Worm (Caenorhabditis elegans) whole organism, L4 larva: ENCODE data around the gene slc-5A12.

Source experiments
- D1046.2 ChIP-seq: fragments of 200-800 bp; sonication (Bioruptor generic); IDR thresholded peaks from 2 replicates; pipeline ENCODE4 v1.3.6; 2022; ENCODE audit warnings: missing genetic modification characterization, missing compliant biosample characterization
- F10B5.3 ChIP-seq: sonication (generic microtip); optimal IDR thresholded peaks from 2 replicates; lab custom pipeline; 2016; ENCODE audit warnings: mild to moderate bottlenecking, missing genetic modification characterization, missing compliant biosample characterization
- F26F4.8 ChIP-seq: fragments of 200-800 bp; sonication (Bioruptor generic); conservative IDR thresholded peaks from 2 replicates; pipeline ENCODE4 v1.3.6; 2022; ENCODE audit warnings: missing genetic modification characterization, missing compliant biosample characterization
- F49E8.2 ChIP-seq: sonication (generic microtip); optimal IDR thresholded peaks from 2 replicates; lab custom pipeline; 2016; ENCODE audit warnings: missing compliant biosample characterization, mild to moderate bottlenecking, missing genetic modification characterization, borderline replicate concordance
- T20F7.1 ChIP-seq: fragments of 200-800 bp; sonication (Bioruptor generic); optimal IDR thresholded peaks from 2 replicates; lab custom pipeline; 2018; ENCODE audit warnings: mild to moderate bottlenecking, missing genetic modification characterization, missing compliant biosample characterization
- Y105C5A.15 ChIP-seq: fragments of 200-800 bp; sonication (Bioruptor generic); IDR thresholded peaks from 2 replicates; pipeline ENCODE4 v1.3.6; 2022; ENCODE audit warnings: missing genetic modification characterization, missing compliant biosample characterization
- Y5F2A.4 ChIP-seq: fragments of 200-800 bp; sonication (Bioruptor generic); optimal IDR thresholded peaks from 2 replicates; lab custom pipeline; 2018; ENCODE audit warnings: mild to moderate bottlenecking, missing genetic modification characterization, missing compliant biosample characterization
- ZK337.2 ChIP-seq: fragments of 200-800 bp; sonication (Bioruptor generic); IDR thresholded peaks from 2 replicates; pipeline ENCODE4 v1.3.6; 2022; ENCODE audit warnings: missing genetic modification reagents, missing genetic modification characterization, missing compliant biosample characterization
- ZK546.5 ChIP-seq, 2 experiments: sonication (generic microtip); optimal IDR thresholded peaks; 2 replicates each; lab custom pipeline; 2017; ENCODE audit warnings: missing biosample characterization in 2 of 2, missing genetic modification characterization in 2 of 2
- ama-1 ChIP-seq: fragments of 150-350 bp; optimal IDR thresholded peaks from 2 replicates; lab custom pipeline; 2014; ENCODE audit warnings: inconsistent platforms, mixed read lengths
- attf-4 ChIP-seq: sonication (generic microtip); optimal IDR thresholded peaks from 3 replicates; lab custom pipeline; 2017; ENCODE audit warnings: missing biosample characterization, missing genetic modification characterization
- ceh-20 ChIP-seq: fragments of 200-800 bp; sonication (Bioruptor generic); IDR thresholded peaks from 2 replicates; pipeline ENCODE4 v1.3.6; 2022; ENCODE audit warnings: missing genetic modification reagents, missing genetic modification characterization, missing compliant biosample characterization
- ceh-82 ChIP-seq: sonication (generic microtip); optimal IDR thresholded peaks from 2 replicates; lab custom pipeline; 2017; ENCODE audit warnings: missing biosample characterization, missing genetic modification characterization
- ces-1 ChIP-seq: fragments of 150-350 bp; sonication (generic microtip); optimal IDR thresholded peaks from 4 replicates; lab custom pipeline; 2014; ENCODE audit warnings: missing biosample characterization, missing genetic modification reagents, missing genetic modification characterization
- ctbp-1 ChIP-seq: fragments of 200-800 bp; sonication (Bioruptor generic); IDR thresholded peaks from 2 replicates; pipeline ENCODE4 v1.3.6; 2022; ENCODE audit warnings: missing genetic modification reagents, missing genetic modification characterization, missing compliant biosample characterization
- daf-19 ChIP-seq: fragments of 200-800 bp; sonication (Bioruptor generic); conservative IDR thresholded peaks from 2 replicates; pipeline ENCODE4 v1.3.6; 2022; ENCODE audit warnings: missing genetic modification characterization, missing compliant biosample characterization
- dmd-6 ChIP-seq: fragments of 200-800 bp; sonication (Bioruptor generic); IDR thresholded peaks from 2 replicates; pipeline ENCODE4 v1.3.6; 2022; ENCODE audit warnings: missing genetic modification reagents, missing genetic modification characterization, missing compliant biosample characterization
- dmd-8 ChIP-seq: fragments of 200-800 bp; sonication (Bioruptor generic); IDR thresholded peaks from 2 replicates; pipeline ENCODE4 v1.3.6; 2022; ENCODE audit warnings: missing genetic modification characterization, missing compliant biosample characterization
- duxl-1 ChIP-seq: sonication (generic microtip); optimal IDR thresholded peaks from 2 replicates; lab custom pipeline; 2016; ENCODE audit warnings: mild to moderate bottlenecking, missing genetic modification characterization, moderate library complexity, missing compliant biosample characterization; ENCODE audit not compliant: poor library complexity
- egl-27 ChIP-seq: sonication (generic microtip); optimal IDR thresholded peaks from 3 replicates; lab custom pipeline; 2017; ENCODE audit warnings: missing biosample characterization, missing genetic modification reagents, missing genetic modification characterization
- gei-8 ChIP-seq: fragments of 200-800 bp; sonication (Bioruptor generic); optimal IDR thresholded peaks from 2 replicates; lab custom pipeline; 2018; ENCODE audit warnings: mild to moderate bottlenecking, missing genetic modification characterization, missing compliant biosample characterization
- hif-1 ChIP-seq, 2 experiments: sonication (generic microtip); optimal IDR thresholded peaks; 2 replicates each; lab custom pipeline; 2016 to 2017; ENCODE audit warnings: missing compliant biosample characterization in 2 of 2, missing genetic modification characterization in 2 of 2, missing genetic modification reagents in 2 of 2, missing genotype in 2 of 2, mild to moderate bottlenecking in 1 of 2
- hlh-30 ChIP-seq: sonication (generic microtip); optimal IDR thresholded peaks from 2 replicates; lab custom pipeline; 2017; ENCODE audit warnings: antibody characterized with exemption, mild to moderate bottlenecking, missing genetic modification characterization, missing compliant biosample characterization; ENCODE audit not compliant: insufficient read depth
- lim-7 ChIP-seq: fragments of 200-800 bp; sonication (Bioruptor generic); IDR thresholded peaks from 2 replicates; pipeline ENCODE4 v1.3.6; 2022; ENCODE audit warnings: missing genetic modification characterization, missing compliant biosample characterization
- lin-1 ChIP-seq: fragments of 200-800 bp; sonication (Bioruptor generic); IDR thresholded peaks from 2 replicates; pipeline ENCODE4 v1.3.6; 2022; ENCODE audit warnings: missing genetic modification reagents, missing genetic modification characterization, missing compliant biosample characterization
- lin-29 ChIP-seq: fragments of 200-800 bp; sonication (Bioruptor generic); IDR thresholded peaks from 2 replicates; pipeline ENCODE4 v1.3.6; 2022; ENCODE audit warnings: missing genetic modification reagents, missing genetic modification characterization, missing compliant biosample characterization
- lin-38 ChIP-seq: fragments of 200-800 bp; sonication (Bioruptor generic); IDR thresholded peaks from 2 replicates; pipeline ENCODE4 v1.3.6; 2022; ENCODE audit warnings: missing genetic modification reagents, missing genetic modification characterization, missing compliant biosample characterization
- lir-3 ChIP-seq: sonication (generic microtip); optimal IDR thresholded peaks from 2 replicates; lab custom pipeline; 2016; ENCODE audit warnings: mild to moderate bottlenecking, missing genetic modification characterization, missing compliant biosample characterization
- lsy-2 ChIP-seq, 2 experiments: fragments of 150-350 bp in 1 of 2; sonication (generic microtip) in 1 of 2; optimal IDR thresholded peaks; 2 replicates each; lab custom pipeline; 2014 to 2017; ENCODE audit warnings: missing biosample characterization in 2 of 2, missing genetic modification characterization in 2 of 2
- madf-5 ChIP-seq, 2 experiments: fragments of 200-800 bp; sonication (Bioruptor generic); IDR thresholded peaks; 2 replicates each; pipeline ENCODE4 v1.3.6; 2022; ENCODE audit warnings: missing compliant biosample characterization in 2 of 2, missing genetic modification characterization in 2 of 2
- mdt-29 ChIP-seq: fragments of 200-800 bp; sonication (Bioruptor generic); IDR thresholded peaks from 2 replicates; pipeline ENCODE4 v1.3.6; 2022; ENCODE audit warnings: missing genetic modification reagents, missing genetic modification characterization, missing compliant biosample characterization
- mep-1 ChIP-seq: fragments of 150-350 bp; sonication (generic microtip); optimal IDR thresholded peaks from 3 replicates; lab custom pipeline; 2014; ENCODE audit warnings: missing biosample characterization, missing genetic modification characterization
- mxl-2 ChIP-seq: fragments of 200-800 bp; sonication (Bioruptor generic); conservative IDR thresholded peaks from 2 replicates; pipeline ENCODE4 v1.3.6; 2022; ENCODE audit warnings: missing genetic modification reagents, missing genetic modification characterization, missing compliant biosample characterization
- mxl-3 ChIP-seq: fragments of 200-800 bp; sonication (Bioruptor generic); optimal IDR thresholded peaks from 2 replicates; lab custom pipeline; 2018; ENCODE audit warnings: mild to moderate bottlenecking, missing genetic modification characterization, missing compliant biosample characterization
- nhr-11 ChIP-seq: fragments of 150-350 bp; optimal IDR thresholded peaks from 2 replicates; lab custom pipeline; 2014; ENCODE audit warnings: missing biosample characterization, missing genetic modification characterization
- nhr-25 ChIP-seq: sonication (generic microtip); optimal IDR thresholded peaks from 2 replicates; lab custom pipeline; 2017; ENCODE audit warnings: missing genetic modification characterization, mild to moderate bottlenecking, missing compliant biosample characterization, antibody characterized with exemption, moderate library complexity, borderline replicate concordance; ENCODE audit not compliant: insufficient read depth
- nhr-6 ChIP-seq: fragments of 150-350 bp; optimal IDR thresholded peaks from 2 replicates; lab custom pipeline; 2014; ENCODE audit warnings: missing biosample characterization, missing genetic modification characterization
- nhr-77 ChIP-seq: fragments of 150-350 bp; optimal IDR thresholded peaks from 2 replicates; lab custom pipeline; 2014; ENCODE audit warnings: missing biosample characterization, missing genetic modification characterization
- rbr-2 ChIP-seq: sonication (generic microtip); optimal IDR thresholded peaks from 2 replicates; lab custom pipeline; 2016; ENCODE audit warnings: missing genotype, missing genetic modification characterization, missing compliant biosample characterization
- skn-1 ChIP-seq: fragments of 150-350 bp; optimal IDR thresholded peaks from 2 replicates; lab custom pipeline; 2014; ENCODE audit warnings: missing biosample characterization, missing genetic modification characterization
- spr-1 ChIP-seq: sonication (generic microtip); optimal IDR thresholded peaks from 2 replicates; lab custom pipeline; 2016; ENCODE audit warnings: mild to moderate bottlenecking, missing genetic modification characterization, missing compliant biosample characterization
- tra-1 ChIP-seq: fragments of 200-800 bp; sonication (Bioruptor generic); IDR thresholded peaks from 2 replicates; pipeline ENCODE4 v1.3.6; 2022; ENCODE audit warnings: missing genetic modification reagents, missing genetic modification characterization, missing compliant biosample characterization
- unc-130 ChIP-seq: sonication (generic microtip); optimal IDR thresholded peaks from 2 replicates; lab custom pipeline; 2016; ENCODE audit warnings: missing genetic modification reagents, missing genetic modification characterization, missing compliant biosample characterization
- unc-39 ChIP-seq: sonication (generic microtip); optimal IDR thresholded peaks from 2 replicates; lab custom pipeline; 2017; ENCODE audit warnings: missing biosample characterization, missing genetic modification characterization
- unc-62 ChIP-seq, 3 experiments: fragments of 150-350 bp in 1 of 3; sonication (generic microtip); optimal IDR thresholded peaks in 2 of 3; peaks in 1 of 3; 1 replicate in 1 of 3; 2 replicates in 2 of 3; lab custom pipeline; 2014 to 2017; ENCODE audit warnings: missing biosample characterization in 3 of 3, missing genetic modification characterization in 3 of 3, missing genetic modification reagents in 3 of 3, missing genotype in 1 of 3
- vab-7 ChIP-seq: fragments of 200-800 bp; sonication (Bioruptor generic); IDR thresholded peaks from 2 replicates; pipeline ENCODE4 v1.3.6; 2022; ENCODE audit warnings: missing genetic modification reagents, missing genetic modification characterization, missing compliant biosample characterization
- zag-1 ChIP-seq: fragments of 150-350 bp; optimal IDR thresholded peaks from 2 replicates; lab custom pipeline; 2014; ENCODE audit warnings: missing biosample characterization, missing genetic modification characterization
- zfp-2 ChIP-seq: sonication (generic microtip); optimal IDR thresholded peaks from 2 replicates; lab custom pipeline; 2016; ENCODE audit warnings: mild to moderate bottlenecking, missing genetic modification characterization, missing compliant biosample characterization
- zip-11 ChIP-seq: fragments of 200-800 bp; sonication (Bioruptor generic); IDR thresholded peaks from 2 replicates; pipeline ENCODE4 v1.3.6; 2022; ENCODE audit warnings: missing genetic modification characterization, missing compliant biosample characterization
- ztf-7 ChIP-seq: fragments of 150-350 bp; optimal IDR thresholded peaks from 2 replicates; lab custom pipeline; 2014; ENCODE audit warnings: missing biosample characterization, missing genetic modification characterization

Gene slc-5A12

DNA sequence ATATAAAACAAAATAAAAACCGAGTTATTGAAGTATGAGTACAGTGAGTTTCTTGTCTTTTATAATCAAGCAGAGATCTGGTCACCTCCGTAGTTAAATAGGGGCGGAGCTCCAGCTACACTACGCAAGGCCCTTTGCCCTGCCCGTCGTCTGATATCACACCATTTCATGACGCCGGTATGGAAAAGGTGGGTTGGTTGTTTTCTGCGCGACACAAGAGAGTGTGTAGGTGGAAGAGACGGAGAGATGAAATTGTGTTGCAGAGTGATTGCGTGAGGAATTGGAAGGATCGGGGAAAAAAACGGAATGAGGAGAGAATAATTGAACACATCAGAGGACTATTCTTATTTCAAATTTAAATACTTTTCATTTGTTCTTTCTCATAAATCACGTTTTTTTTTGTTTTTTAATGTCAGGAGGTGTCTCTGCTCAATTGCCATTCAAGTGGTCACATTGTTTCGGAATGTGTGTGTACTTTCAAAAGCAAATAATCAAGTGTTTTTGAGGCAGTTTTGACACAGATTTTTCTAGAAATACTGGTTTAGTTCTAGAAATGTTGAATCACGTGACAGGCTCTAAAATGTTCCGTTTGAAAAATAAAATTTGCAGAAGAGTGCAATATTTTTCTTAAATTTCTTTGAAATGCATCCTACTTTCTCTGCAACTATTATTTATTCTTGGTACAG lies 21.3 kb upstream of the slc-5A12 start, which contains the start of gene ZK822.9 (continued):
- TF ChIP-seq lir-3 (tag; lab: Kevin White, UChicago) (no peak), daf-19 (GFP tag; lab: Robert Waterston, UW) (no peak), skn-1 (no peak), zag-1 (tag; lab: Kevin White, UChicago) (no peak), nhr-6 (no peak), lin-1 (GFP tag; lab: Robert Waterston, UW) (no peak), hlh-30 (tag; lab: Kevin White, UChicago) (peak; percentile 81), ZK337.2 (GFP tag; lab: Robert Waterston, UW) (no peak), hif-1 (tag; optimal IDR thresholded peaks at IDR 0.05; lab: Kevin White, UChicago) (peak in 1 of 2 experiments; percentile 17), T20F7.1 (GFP tag; lab: Kevin White, UChicago) (no peak), nhr-25 (tag; lab: Kevin White, UChicago) (no peak), ceh-20 (GFP tag; lab: Robert Waterston, UW) (no peak), vab-7 (GFP tag; lab: Robert Waterston, UW) (no peak), F10B5.3 (no peak), unc-130 (GFP tag; lab: Kevin White, UChicago) (no peak), lsy-2 (tag; optimal IDR thresholded peaks at IDR 0.05; lab: Kevin White, UChicago) (no peak), madf-5 (GFP tag; IDR thresholded peaks at IDR 0.05; lab: Robert Waterston, UW) (no peak), D1046.2 (GFP tag; lab: Robert Waterston, UW) (no peak), dmd-8 (no peak), nhr-77 (tag; lab: Kevin White, UChicago) (no peak), duxl-1 (tag; lab: Kevin White, UChicago) (no peak), lin-29 (GFP tag; lab: Robert Waterston, UW) (no peak), mxl-3 (GFP tag; lab: Kevin White, UChicago) (peak; percentile 24), ztf-7 (no peak), zfp-2 (tag; lab: Kevin White, UChicago) (no peak), unc-39 (no peak), mdt-29 (GFP tag; lab: Robert Waterston, UW) (peak; percentile 88), egl-27 (tag; lab: Kevin White, UChicago) (no peak), tra-1 (GFP tag; lab: Robert Waterston, UW) (no peak), spr-1 (tag; lab: Kevin White, UChicago) (no peak), mep-1 (tag; lab: Kevin White, UChicago) (peak; percentile 49), ctbp-1 (GFP tag; lab: Robert Waterston, UW) (no peak), Y5F2A.4 (GFP tag; lab: Kevin White, UChicago) (no peak), ama-1 (lab: Kevin White, UChicago) (no peak), mxl-2 (GFP tag; lab: Robert Waterston, UW) (no peak), Y105C5A.15 (GFP tag; lab: Robert Waterston, UW) (no peak), attf-4 (no peak), rbr-2 (tag; lab: Kevin White, UChicago) (no peak), ces-1 (GFP tag; lab: Kevin White, UChicago) (no peak), dmd-6 (GFP tag; lab: Robert Waterston, UW) (peak; percentile 26), zip-11 (no peak), unc-62 (GFP tag; optimal IDR thresholded peaks at IDR 0.05 in 1 of 2; lab: Kevin White, UChicago) (no peak), unc-62 (tag; optimal IDR thresholded peaks at IDR 0.05; lab: Kevin White, UChicago) (no peak), gei-8 (GFP tag; lab: Kevin White, UChicago) (no peak), lim-7 (no peak), ceh-82 (tag; lab: Kevin White, UChicago) (no peak), nhr-11 (tag; lab: Kevin White, UChicago) (no peak), F26F4.8 (GFP tag; lab: Robert Waterston, UW) (no peak), ZK546.5 (tag; optimal IDR thresholded peaks at IDR 0.05; lab: Kevin White, UChicago) (no peak), F49E8.2 (tag; lab: Kevin White, UChicago) (no peak), lin-38 (GFP tag; lab: Robert Waterston, UW) (no peak)
